Fruit fly (Drosophila melanogaster): ENCODE results near the gene CG14933.

dm6 chr2L:11804228-11805044 lies 38.2 kb upstream of the CG14933 start:
- no peak for TF ChIP-seq psq (optimal IDR thresholded peaks at IDR 0.05)
- no peak for TF ChIP-seq h (optimal IDR thresholded peaks at IDR 0.05)
- TF ChIP-seq ttk (optimal IDR thresholded peaks at IDR 0.05): no peak
- no peak for TF ChIP-seq insv (optimal IDR thresholded peaks at IDR 0.05)
- TF ChIP-seq Myc (optimal IDR thresholded peaks at IDR 0.05): no peak
- no peak for TF ChIP-seq Sin3A (optimal IDR thresholded peaks at IDR 0.05)

All from Kc167 (cell line).